Worm (Caenorhabditis elegans) whole organism, L2 larva: ENCODE data around the gene sru-17.
A peak's percentile ranks its signal among the peaks of the same experiment; 100 is the strongest.

Experiments used
- F13H6.1 ChIP-seq: sonication (generic microtip); optimal IDR thresholded peaks from 2 replicates; lab custom pipeline; 2016; ENCODE audit warnings: missing genetic modification characterization, missing compliant biosample characterization
- Y55F3AM.14 ChIP-seq: fragments of 200-800 bp; sonication (Bioruptor generic); optimal IDR thresholded peaks from 2 replicates; lab custom pipeline; 2018; ENCODE audit warnings: mild to moderate bottlenecking, missing genetic modification characterization, missing compliant biosample characterization
- ZK546.5 ChIP-seq: sonication (generic microtip); optimal IDR thresholded peaks from 2 replicates; lab custom pipeline; 2017; ENCODE audit warnings: missing biosample characterization, missing genetic modification characterization
- aly-2 ChIP-seq: fragments of 150-350 bp; optimal IDR thresholded peaks from 2 replicates; lab custom pipeline; 2014; ENCODE audit warnings: missing biosample characterization, missing genetic modification characterization
- blmp-1 ChIP-seq: sonication (generic microtip); optimal IDR thresholded peaks from 2 replicates; lab custom pipeline; 2017; ENCODE audit warnings: missing genetic modification characterization, mild to moderate bottlenecking, missing compliant biosample characterization, antibody characterized with exemption, moderate library complexity; ENCODE audit not compliant: insufficient read depth
- ceh-16 ChIP-seq: fragments of 150-350 bp; optimal IDR thresholded peaks from 2 replicates; lab custom pipeline; 2014; ENCODE audit warnings: missing biosample characterization, missing genetic modification characterization
- ceh-82 ChIP-seq: fragments of 150-350 bp; optimal IDR thresholded peaks from 2 replicates; lab custom pipeline; 2014; ENCODE audit warnings: missing biosample characterization, missing genetic modification characterization
- crh-2 ChIP-seq: sonication (generic microtip); optimal IDR thresholded peaks from 2 replicates; lab custom pipeline; 2017; ENCODE audit warnings: missing biosample characterization, missing genetic modification characterization
- dmd-4 ChIP-seq: sonication (generic microtip); optimal IDR thresholded peaks from 2 replicates; lab custom pipeline; 2017; ENCODE audit warnings: missing biosample characterization, missing genetic modification characterization
- egl-27 ChIP-seq: sonication (generic microtip); optimal IDR thresholded peaks from 3 replicates; lab custom pipeline; 2017; ENCODE audit warnings: missing biosample characterization, missing genetic modification reagents, missing genetic modification characterization
- elt-1 ChIP-seq: fragments of 150-350 bp; optimal IDR thresholded peaks from 2 replicates; lab custom pipeline; 2014; ENCODE audit warnings: missing biosample characterization, missing genetic modification characterization
- lin-11 ChIP-seq: fragments of 150-350 bp; sonication (generic microtip); optimal IDR thresholded peaks from 2 replicates; lab custom pipeline; 2014; ENCODE audit warnings: missing biosample characterization, missing genetic modification characterization, inconsistent platforms, mixed read lengths
- lin-39 ChIP-seq: fragments of 150-350 bp; optimal IDR thresholded peaks from 2 replicates; lab custom pipeline; 2014; ENCODE audit warnings: missing biosample characterization, missing genetic modification reagents, missing genetic modification characterization
- mbf-1 ChIP-seq: sonication (generic microtip); optimal IDR thresholded peaks from 2 replicates; lab custom pipeline; 2017; ENCODE audit warnings: missing biosample characterization, missing genetic modification characterization
- mdl-1 ChIP-seq, 2 experiments: fragments of 150-350 bp in 1 of 2; sonication (generic microtip) in 1 of 2; optimal IDR thresholded peaks; 2 replicates each; lab custom pipeline; 2017; ENCODE audit warnings: missing biosample characterization in 2 of 2, missing genetic modification characterization in 2 of 2
- nhr-10 ChIP-seq: sonication (generic microtip); optimal IDR thresholded peaks from 2 replicates; lab custom pipeline; 2017; ENCODE audit warnings: missing biosample characterization, missing genetic modification characterization
- nhr-11 ChIP-seq: fragments of 150-350 bp; optimal IDR thresholded peaks from 2 replicates; lab custom pipeline; 2014; ENCODE audit warnings: missing biosample characterization, missing genetic modification characterization
- nhr-12 ChIP-seq: fragments of 150-350 bp; optimal IDR thresholded peaks from 2 replicates; lab custom pipeline; 2014; ENCODE audit warnings: missing biosample characterization, missing genetic modification characterization
- nhr-21 ChIP-seq: fragments of 150-350 bp; optimal IDR thresholded peaks from 2 replicates; lab custom pipeline; 2014; ENCODE audit warnings: missing biosample characterization, missing genetic modification characterization
- nhr-23 ChIP-seq: fragments of 150-350 bp; optimal IDR thresholded peaks from 2 replicates; lab custom pipeline; 2014; ENCODE audit warnings: missing biosample characterization, missing genetic modification reagents, missing genetic modification characterization
- nhr-237 ChIP-seq: fragments of 150-350 bp; optimal IDR thresholded peaks from 2 replicates; lab custom pipeline; 2014; ENCODE audit warnings: missing biosample characterization, missing genetic modification characterization
- nhr-25 ChIP-seq: fragments of 150-350 bp; sonication (generic microtip); optimal IDR thresholded peaks from 3 replicates; lab custom pipeline; 2014; ENCODE audit warnings: missing biosample characterization, missing genetic modification characterization
- nhr-6 ChIP-seq: fragments of 150-350 bp; optimal IDR thresholded peaks from 2 replicates; lab custom pipeline; 2014; ENCODE audit warnings: missing biosample characterization, missing genetic modification characterization
- nhr-77 ChIP-seq: fragments of 150-350 bp; optimal IDR thresholded peaks from 2 replicates; lab custom pipeline; 2014; ENCODE audit warnings: missing biosample characterization, missing genetic modification characterization
- peb-1 ChIP-seq: fragments of 150-350 bp; optimal IDR thresholded peaks from 2 replicates; lab custom pipeline; 2014; ENCODE audit warnings: missing biosample characterization, missing genetic modification characterization
- sem-4 ChIP-seq: fragments of 150-350 bp; optimal IDR thresholded peaks from 2 replicates; lab custom pipeline; 2014; ENCODE audit warnings: missing biosample characterization, missing genetic modification reagents, missing genetic modification characterization
- sma-3 ChIP-seq: sonication (generic microtip); optimal IDR thresholded peaks from 2 replicates; lab custom pipeline; 2016; ENCODE audit warnings: missing genetic modification reagents, missing genetic modification characterization, missing compliant biosample characterization
- sma-9 ChIP-seq, 2 experiments: fragments of 150-350 bp in 1 of 2; sonication (generic microtip) in 1 of 2; optimal IDR thresholded peaks; 2 replicates each; lab custom pipeline; 2014 to 2016; ENCODE audit warnings: missing genetic modification characterization in 2 of 2, mild to moderate bottlenecking in 1 of 2, missing biosample characterization in 1 of 2, missing compliant biosample characterization in 1 of 2, missing genetic modification reagents in 1 of 2, moderate library complexity in 1 of 2
- snpc-4 ChIP-seq: fragments of 150-350 bp; optimal IDR thresholded peaks from 2 replicates; lab custom pipeline; 2014; ENCODE audit warnings: missing biosample characterization, missing genetic modification characterization
- unc-39 ChIP-seq: fragments of 150-350 bp; optimal IDR thresholded peaks from 2 replicates; lab custom pipeline; 2014; ENCODE audit warnings: missing biosample characterization, missing genetic modification characterization
- unc-55 ChIP-seq: fragments of 150-350 bp; sonication (generic microtip); optimal IDR thresholded peaks from 3 replicates; lab custom pipeline; 2014; ENCODE audit warnings: missing biosample characterization, missing genetic modification reagents, missing genetic modification characterization
- unc-62 ChIP-seq: fragments of 150-350 bp; optimal IDR thresholded peaks from 2 replicates; lab custom pipeline; 2014; ENCODE audit warnings: missing biosample characterization, missing genetic modification reagents, missing genetic modification characterization
- zag-1 ChIP-seq: fragments of 150-350 bp; optimal IDR thresholded peaks from 2 replicates; lab custom pipeline; 2014; ENCODE audit warnings: missing biosample characterization, missing genetic modification characterization
- ztf-11 ChIP-seq: sonication (generic microtip); optimal IDR thresholded peaks from 2 replicates; lab custom pipeline; 2017; ENCODE audit warnings: missing biosample characterization, missing genetic modification characterization

The sru-17 gene

ce11 chrIV:12542011-12542410, 36.5 kb downstream of the sru-17 start, which contains the start of gene ham-1:
TSS of gene ham-1 (plus strand) at chrIV:12542183.
- TF ChIP-seq nhr-25 (tag; lab: Kevin White, UChicago) (no peak), unc-62 (GFP tag; lab: Kevin White, UChicago) (no peak), sem-4 (tag; lab: Kevin White, UChicago) (no peak), F13H6.1 (tag; lab: Kevin White, UChicago) (no peak), nhr-12 (tag; lab: Kevin White, UChicago) (no peak), ceh-82 (no peak), nhr-77 (no peak), unc-39 (no peak), mbf-1 (tag; lab: Kevin White, UChicago) (no peak), nhr-237 (tag; lab: Kevin White, UChicago) (no peak), mdl-1 (tag; optimal IDR thresholded peaks at IDR 0.05; lab: Kevin White, UChicago) (no peak), dmd-4 (tag; lab: Kevin White, UChicago) (no peak), nhr-10 (no peak), aly-2 (tag; lab: Kevin White, UChicago) (no peak)

- TF ChIP-seq dmd-4 (tag; lab: Kevin White, UChicago): no peak
- no peak for TF ChIP-seq snpc-4 (tag; lab: Kevin White, UChicago)
- no peak for TF ChIP-seq egl-27 (tag; lab: Kevin White, UChicago)
- no peak for TF ChIP-seq nhr-10
- TF ChIP-seq lin-11 (tag; lab: Kevin White, UChicago): no peak
- no peak for TF ChIP-seq ceh-16 (tag; lab: Kevin White, UChicago)
- no peak for TF ChIP-seq sma-3 (GFP tag; lab: Kevin White, UChicago)
- TF ChIP-seq, all 48 proteins: peak for 0
Measured at ce11 chrIV:12544624-12545023, 39.1 kb downstream of the sru-17 start.

- TF ChIP-seq crh-2 (tag; lab: Kevin White, UChicago) (peak; percentile 24), nhr-25 (tag; lab: Kevin White, UChicago) (no peak), unc-55 (GFP tag; lab: Kevin White, UChicago) (peak; percentile 50)
Measured at ce11 chrIV:12545393-12545792, 39.9 kb downstream of the sru-17 start.

ce11 chrIV:12545902-12546301, 40.4 kb downstream of the sru-17 start:
- TF ChIP-seq lin-39 (no peak), aly-2 (tag; lab: Kevin White, UChicago) (no peak), elt-1 (tag; lab: Kevin White, UChicago) (no peak), ztf-11 (no peak), sma-9 (GFP tag; optimal IDR thresholded peaks at IDR 0.05; lab: Kevin White, UChicago) (no peak), sma-9 (tag; optimal IDR thresholded peaks at IDR 0.05; lab: Kevin White, UChicago) (no peak), peb-1 (tag; lab: Kevin White, UChicago) (no peak), nhr-21 (no peak)

ce11 chrIV:12547824-12548223, 42.3 kb downstream of the sru-17 start, which contains the start of gene ipmk-1:
TSS of gene ipmk-1 (plus strand) at chrIV:12548124.
- TF ChIP-seq peb-1 (tag; lab: Kevin White, UChicago) (no peak), nhr-23 (tag; lab: Kevin White, UChicago) (no peak), nhr-12 (tag; lab: Kevin White, UChicago) (no peak), blmp-1 (no peak), egl-27 (tag; lab: Kevin White, UChicago) (no peak), unc-62 (GFP tag; lab: Kevin White, UChicago) (no peak), sma-9 (GFP tag; optimal IDR thresholded peaks at IDR 0.05; lab: Kevin White, UChicago) (no peak), sma-9 (tag; optimal IDR thresholded peaks at IDR 0.05; lab: Kevin White, UChicago) (no peak), ZK546.5 (tag; lab: Kevin White, UChicago) (no peak), nhr-77 (no peak), nhr-21 (no peak), Y55F3AM.14 (GFP tag; lab: Kevin White, UChicago) (no peak), unc-39 (no peak), elt-1 (tag; lab: Kevin White, UChicago) (no peak), ceh-16 (tag; lab: Kevin White, UChicago) (no peak), F13H6.1 (tag; lab: Kevin White, UChicago) (no peak)

ce11 chrIV:12549014-12549413, 43.5 kb downstream of the sru-17 start:
- TF ChIP-seq aly-2 (tag; lab: Kevin White, UChicago) (no peak), dmd-4 (tag; lab: Kevin White, UChicago) (no peak), zag-1 (no peak), nhr-6 (tag; lab: Kevin White, UChicago) (no peak), nhr-12 (tag; lab: Kevin White, UChicago) (no peak), sma-3 (GFP tag; lab: Kevin White, UChicago) (no peak), ceh-82 (no peak), snpc-4 (tag; lab: Kevin White, UChicago) (no peak), nhr-11 (tag; lab: Kevin White, UChicago) (no peak)
